Fruit fly (Drosophila melanogaster) whole organism, adult: ENCODE data around the gene HP1b.

ENCODE experiments used
- CG11617 ChIP-seq: fragments of 200-800 bp; sonication (Bioruptor generic); optimal IDR thresholded peaks from 2 replicates; lab custom pipeline; 2017; ENCODE audit warnings: mild to moderate bottlenecking, missing biosample characterization, missing genetic modification reagents, missing genetic modification characterization
- CG12768 ChIP-seq: fragments of 200-800 bp; sonication (Bioruptor generic); optimal IDR thresholded peaks from 2 replicates; lab custom pipeline; 2017; ENCODE audit warnings: missing biosample characterization, missing genetic modification characterization, mild to moderate bottlenecking, moderate library complexity, missing genetic modification reagents
- CG14711 ChIP-seq: fragments of 200-800 bp; sonication (Bioruptor generic); optimal IDR thresholded peaks from 2 replicates; lab custom pipeline; 2018; ENCODE audit warnings: missing biosample characterization, mild to moderate bottlenecking, missing genetic modification characterization, moderate library complexity
- CG1620 ChIP-seq: fragments of 200-800 bp; sonication (Bioruptor generic); optimal IDR thresholded peaks from 2 replicates; lab custom pipeline; 2016; ENCODE audit warnings: missing biosample characterization, missing genetic modification characterization
- CG33017 ChIP-seq: fragments of 200-800 bp; sonication (Bioruptor generic); optimal IDR thresholded peaks from 2 replicates; lab custom pipeline; 2018; ENCODE audit warnings: missing biosample characterization, mild to moderate bottlenecking, missing genetic modification characterization, moderate library complexity
- CG5204 ChIP-seq: fragments of 200-800 bp; sonication (Bioruptor generic); optimal IDR thresholded peaks from 2 replicates; lab custom pipeline; 2016; ENCODE audit warnings: missing biosample characterization, missing genetic modification characterization
- CG7045 ChIP-seq: fragments of 200-800 bp; sonication (Bioruptor generic); optimal IDR thresholded peaks from 2 replicates; lab custom pipeline; 2017; ENCODE audit warnings: missing biosample characterization, mild to moderate bottlenecking, missing genetic modification characterization
- CG7101 ChIP-seq: fragments of 200-800 bp; sonication (Bioruptor generic); optimal IDR thresholded peaks from 2 replicates; lab custom pipeline; 2018; ENCODE audit warnings: missing biosample characterization, mild to moderate bottlenecking, missing genetic modification characterization, moderate library complexity
- Clk ChIP-seq: fragments of 200-800 bp; sonication (Bioruptor generic); optimal IDR thresholded peaks from 2 replicates; lab custom pipeline; 2017; ENCODE audit warnings: missing biosample characterization, missing genetic modification characterization
- Crg-1 ChIP-seq: fragments of 200-800 bp; sonication (Bioruptor generic); optimal IDR thresholded peaks from 2 replicates; lab custom pipeline; 2016; ENCODE audit warnings: missing biosample characterization, missing genetic modification characterization
- Hr96 ChIP-seq: fragments of 200-800 bp; sonication (Bioruptor generic); optimal IDR thresholded peaks from 2 replicates; lab custom pipeline; 2016; ENCODE audit warnings: missing biosample characterization, missing genetic modification characterization
- Mnt ChIP-seq: fragments of 200-800 bp; sonication (Bioruptor generic); optimal IDR thresholded peaks from 2 replicates; lab custom pipeline; 2016; ENCODE audit warnings: missing biosample characterization, mild to moderate bottlenecking, missing genetic modification characterization
- bab1 ChIP-seq: fragments of 200-800 bp; sonication (Bioruptor generic); optimal IDR thresholded peaks from 3 replicates; lab custom pipeline; 2019; ENCODE audit warnings: missing biosample characterization, mild to moderate bottlenecking, missing genetic modification characterization, moderate library complexity
- cic ChIP-seq: fragments of 200-800 bp; sonication (Bioruptor generic); optimal IDR thresholded peaks from 2 replicates; lab custom pipeline; 2017; ENCODE audit warnings: missing biosample characterization, mild to moderate bottlenecking, missing genetic modification characterization, moderate library complexity
- cnc ChIP-seq, 2 experiments: fragments of >200 bp; optimal IDR thresholded peaks; 2 replicates each; lab custom pipeline; 2017
- kay ChIP-seq: fragments of 200-800 bp; sonication (Bioruptor generic); peaks from one replicate; lab custom pipeline; 2016; ENCODE audit warnings: missing biosample characterization, missing genetic modification characterization, borderline replicate concordance
- ovo ChIP-seq: fragments of 200-800 bp; sonication (Bioruptor generic); optimal IDR thresholded peaks from 2 replicates; lab custom pipeline; 2016; ENCODE audit warnings: missing biosample characterization, missing genetic modification characterization
- pad ChIP-seq: fragments of 200-800 bp; sonication (Bioruptor generic); optimal IDR thresholded peaks from 3 replicates; lab custom pipeline; 2017; ENCODE audit warnings: missing biosample characterization, missing genetic modification characterization, mild to moderate bottlenecking, moderate library complexity, missing genetic modification reagents
- tj ChIP-seq: fragments of 200-800 bp; sonication (Bioruptor generic); optimal IDR thresholded peaks from 3 replicates; lab custom pipeline; 2017; ENCODE audit warnings: missing biosample characterization, mild to moderate bottlenecking, missing genetic modification characterization, moderate library complexity
- toe ChIP-seq: fragments of 200-800 bp; sonication (Bioruptor generic); optimal IDR thresholded peaks from 2 replicates; lab custom pipeline; 2016; ENCODE audit warnings: missing biosample characterization, missing genetic modification characterization

Gene HP1b

DNA sequence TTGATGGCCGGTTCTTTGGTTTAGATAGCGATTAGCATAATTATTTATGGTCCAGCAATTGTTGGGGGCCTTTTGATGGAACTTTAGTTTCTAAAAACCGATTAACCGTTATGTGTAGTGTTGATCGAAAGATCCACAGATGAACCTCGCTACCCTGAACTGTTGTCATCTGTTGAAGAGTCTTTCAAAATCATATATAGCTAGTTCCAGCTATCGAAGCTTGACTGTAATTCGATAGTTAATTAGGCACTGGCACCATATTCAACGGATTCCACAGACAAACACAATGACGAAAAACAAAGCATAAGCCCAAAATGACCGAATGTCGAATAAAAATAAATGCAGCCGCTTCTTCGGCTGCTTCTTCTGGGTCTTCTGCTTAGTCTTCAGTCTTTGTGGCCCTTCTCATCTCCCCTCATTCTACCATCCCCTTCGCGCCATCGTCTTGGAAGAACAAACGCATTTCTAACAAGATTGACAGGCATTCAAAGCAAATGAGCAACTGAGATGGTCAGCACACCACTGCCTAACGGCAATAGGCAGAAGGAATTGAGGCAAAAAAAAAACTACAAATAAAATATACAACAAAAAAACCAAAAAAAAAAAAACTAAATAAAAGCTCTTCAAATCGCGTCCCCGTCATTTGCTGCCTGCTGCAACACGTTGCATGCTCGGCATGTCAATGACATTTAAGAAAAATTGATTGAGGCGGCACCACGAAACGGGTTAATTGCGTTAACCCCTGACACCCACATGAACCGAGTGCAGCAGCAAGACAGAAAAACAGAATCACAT lies 37.0 kb upstream of the HP1b start:
- no peak for TF ChIP-seq toe
- TF ChIP-seq pad (GFP tag; lab: Kevin White, UChicago): no peak
- no peak for TF ChIP-seq CG12768 (GFP tag; lab: Kevin White, UChicago)
- no peak for TF ChIP-seq tj
- TF ChIP-seq Mnt (GFP tag; lab: Kevin White, UChicago): no peak
- TF ChIP-seq CG1620: no peak
- TF ChIP-seq CG11617 (GFP tag; lab: Kevin White, UChicago): no peak
- TF ChIP-seq bab1 (GFP tag; lab: Kevin White, UChicago): no peak
- no peak for TF ChIP-seq CG33017 (tag; lab: Kevin White, UChicago)
- TF ChIP-seq kay (GFP tag; lab: Kevin White, UChicago): no peak
- TF ChIP-seq CG7045: no peak
- TF ChIP-seq Crg-1 (GFP tag; lab: Kevin White, UChicago): no peak
- no peak for TF ChIP-seq CG14711 (tag; lab: Kevin White, UChicago)
- TF ChIP-seq CG5204: no peak
- no peak for TF ChIP-seq CG7101 (tag; lab: Kevin White, UChicago)
- no peak for TF ChIP-seq ovo
- TF ChIP-seq Clk (GFP tag; lab: Kevin White, UChicago): no peak
- no peak for TF ChIP-seq cnc (optimal IDR thresholded peaks at IDR 0.05; lab: Kevin White, UChicago)
- TF ChIP-seq Hr96 (GFP tag; lab: Kevin White, UChicago): no peak

DNA sequence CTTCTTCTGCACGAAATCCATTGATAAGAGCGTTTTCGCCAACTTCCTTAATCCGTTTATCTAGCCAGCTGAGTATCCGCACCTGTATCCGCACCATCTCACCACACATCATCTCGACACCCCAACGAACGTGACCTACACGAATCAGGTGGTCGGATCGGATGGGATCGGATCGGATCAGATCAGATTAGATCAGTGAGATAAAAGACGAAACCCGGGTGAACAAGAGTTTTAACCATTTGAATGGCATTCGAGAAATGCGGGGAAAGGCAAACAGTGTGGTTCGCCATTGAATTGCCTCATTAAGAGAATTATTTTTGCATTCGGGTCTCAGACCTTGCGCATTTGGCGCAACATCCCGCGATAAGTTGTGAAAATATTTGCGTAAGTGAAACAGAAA lies 36.0 kb upstream of the HP1b start:
- TF ChIP-seq CG7101 (tag; lab: Kevin White, UChicago) (peak; percentile 16), Mnt (GFP tag; lab: Kevin White, UChicago) (peak; percentile 28), pad (GFP tag; lab: Kevin White, UChicago) (no peak), kay (GFP tag; lab: Kevin White, UChicago) (no peak)

DNA sequence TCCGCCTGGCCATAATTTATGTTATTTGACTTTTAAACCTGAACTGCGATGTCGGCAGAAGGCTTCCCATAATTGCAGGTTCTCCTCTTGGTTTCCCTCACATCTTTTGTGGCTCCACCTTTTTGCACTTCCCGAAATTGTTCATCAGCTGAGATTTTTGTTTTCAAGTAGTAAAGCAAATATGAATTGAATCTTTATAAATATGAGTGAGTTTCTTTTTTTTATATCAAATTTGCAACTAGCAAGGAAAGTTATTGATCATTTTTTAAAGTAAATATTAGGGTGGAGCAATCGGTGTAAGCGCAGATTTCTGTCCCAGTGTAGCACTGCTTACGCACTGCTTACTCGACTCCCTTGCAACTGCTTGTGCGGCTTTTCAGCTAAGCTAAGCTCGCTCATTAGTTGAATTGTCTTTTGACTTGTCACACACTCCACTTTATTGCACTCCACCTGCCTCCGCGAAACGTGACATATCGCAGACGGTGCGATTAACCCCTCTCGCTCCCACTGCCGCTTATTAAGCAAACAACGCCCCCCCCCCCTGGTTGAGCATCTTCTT lies 34.4 kb upstream of the HP1b start:
- TF ChIP-seq CG12768 (GFP tag; lab: Kevin White, UChicago) (no peak), kay (GFP tag; lab: Kevin White, UChicago) (peak; percentile 62), Crg-1 (GFP tag; lab: Kevin White, UChicago) (no peak)

DNA sequence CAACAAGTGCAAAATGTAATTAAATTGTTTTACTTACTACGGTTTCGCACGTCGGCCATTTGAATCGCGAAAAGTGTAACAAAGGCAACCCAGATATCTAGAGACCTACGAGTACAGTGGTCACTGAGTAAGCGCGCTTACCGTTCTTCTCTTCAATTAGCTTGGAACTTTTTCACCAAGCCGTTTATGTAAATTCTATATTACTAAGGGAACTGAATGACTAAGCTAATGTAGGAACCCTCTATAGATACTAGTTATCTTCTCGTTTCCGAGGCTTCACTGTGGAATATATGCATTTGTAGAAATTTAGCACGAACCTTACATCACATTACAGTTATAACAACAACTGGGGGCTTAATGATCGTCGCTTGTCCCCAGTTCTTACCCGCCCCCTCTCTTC lies 33.9 kb upstream of the HP1b start:
- TF ChIP-seq pad (GFP tag; lab: Kevin White, UChicago) (peak; percentile 71), kay (GFP tag; lab: Kevin White, UChicago) (no peak), toe (peak; percentile 61), bab1 (GFP tag; lab: Kevin White, UChicago) (peak; percentile 98), CG7045 (peak; percentile 49), CG1620 (peak; percentile 84), CG33017 (tag; lab: Kevin White, UChicago) (peak; percentile 71), cnc (optimal IDR thresholded peaks at IDR 0.05; lab: Kevin White, UChicago) (no peak), Mnt (GFP tag; lab: Kevin White, UChicago) (peak; percentile 42), Crg-1 (GFP tag; lab: Kevin White, UChicago) (peak; percentile 78), CG5204 (peak; percentile 66), CG7101 (tag; lab: Kevin White, UChicago) (peak; percentile 89), tj (peak; percentile 36), ovo (peak; percentile 47), CG11617 (GFP tag; lab: Kevin White, UChicago) (peak; percentile 45), cic (GFP tag; lab: Kevin White, UChicago) (no peak), Clk (GFP tag; lab: Kevin White, UChicago) (no peak), Hr96 (GFP tag; lab: Kevin White, UChicago) (peak; percentile 78), CG14711 (tag; lab: Kevin White, UChicago) (peak; percentile 81), CG12768 (GFP tag; lab: Kevin White, UChicago) (peak; percentile 56)

DNA sequence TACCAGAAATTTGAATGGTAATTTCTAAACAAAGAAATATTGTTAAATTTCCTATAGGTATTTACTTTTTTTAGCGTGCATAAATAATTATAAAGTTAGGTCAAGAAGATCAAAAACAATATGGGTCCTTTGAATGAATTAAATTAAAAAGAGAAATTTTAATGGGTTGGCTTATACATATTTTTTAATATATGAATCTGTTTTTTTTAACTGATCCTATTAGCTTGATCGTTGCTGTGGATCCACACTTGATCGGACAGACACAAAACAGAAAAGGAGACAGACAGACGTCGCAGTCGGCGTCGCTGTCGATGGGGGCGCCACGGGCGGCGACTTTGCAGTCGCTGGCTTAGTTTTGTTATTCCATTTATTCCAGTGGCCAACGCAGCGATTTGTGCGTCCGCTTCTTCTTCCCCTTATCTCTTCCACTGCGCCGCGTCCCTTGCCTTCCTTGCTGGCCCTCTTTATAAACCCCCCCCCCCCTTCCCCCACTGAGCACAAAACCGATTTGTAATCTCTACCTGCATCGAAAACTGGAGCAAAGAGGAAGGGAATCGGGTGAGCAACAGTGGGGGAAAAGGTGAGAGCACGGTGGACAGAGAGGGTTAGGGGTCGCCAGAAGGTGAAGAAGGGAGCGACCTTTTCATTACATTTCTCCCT lies 33.0 kb upstream of the HP1b start:
- TF ChIP-seq pad (GFP tag; lab: Kevin White, UChicago) (peak; percentile 84), cic (GFP tag; lab: Kevin White, UChicago) (no peak), CG12768 (GFP tag; lab: Kevin White, UChicago) (no peak), CG7045 (no peak), CG5204 (no peak), bab1 (GFP tag; lab: Kevin White, UChicago) (peak; percentile 37), cnc (optimal IDR thresholded peaks at IDR 0.05; lab: Kevin White, UChicago) (no peak), CG7101 (tag; lab: Kevin White, UChicago) (peak; percentile 46), CG33017 (tag; lab: Kevin White, UChicago) (peak; percentile 32), Clk (GFP tag; lab: Kevin White, UChicago) (no peak), tj (no peak), CG11617 (GFP tag; lab: Kevin White, UChicago) (no peak), CG1620 (no peak), ovo (no peak), Mnt (GFP tag; lab: Kevin White, UChicago) (no peak), toe (no peak), Crg-1 (GFP tag; lab: Kevin White, UChicago) (no peak), kay (GFP tag; lab: Kevin White, UChicago) (no peak), CG14711 (tag; lab: Kevin White, UChicago) (peak; percentile 44), Hr96 (GFP tag; lab: Kevin White, UChicago) (no peak)
